Worm (Caenorhabditis elegans): ENCODE data around the gene F10E9.2.

Gene F10E9.2

DNA sequence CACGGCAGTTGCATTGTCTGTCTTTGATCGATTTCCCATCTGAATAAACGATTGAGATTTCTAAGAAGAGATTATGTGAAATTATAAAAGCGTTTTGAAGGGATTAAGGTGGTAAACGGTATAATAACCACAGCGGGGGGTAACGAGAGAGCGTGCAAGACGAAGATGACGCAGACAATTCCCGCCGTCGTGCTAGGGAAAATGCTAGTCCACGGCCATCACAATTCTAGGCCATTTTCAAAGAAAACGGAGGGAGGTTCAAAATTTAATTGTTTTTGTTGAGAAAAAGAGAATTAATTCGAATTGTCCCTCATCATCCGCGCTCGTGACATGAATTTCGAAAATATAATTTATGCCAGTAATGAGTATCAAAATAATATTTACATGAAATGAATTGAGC lies 6.6 kb downstream of the F10E9.2 start, which contains the start of gene F10E9.11 (continued):
- TF ChIP-seq fkh-10 (GFP tag; optimal IDR thresholded peaks at IDR 0.05) (no peak), nhr-28 (tag; optimal IDR thresholded peaks at IDR 0.05) (no peak), ZK546.5 (tag; optimal IDR thresholded peaks at IDR 0.05) (no peak), zag-1 (tag; optimal IDR thresholded peaks at IDR 0.05) (no peak), egl-5 (tag; optimal IDR thresholded peaks at IDR 0.05) (peak; percentile 64), pha-4 (tag; optimal IDR thresholded peaks at IDR 0.05) (peak; percentile 84), elt-3 (tag; optimal IDR thresholded peaks at IDR 0.05) (no peak), nfya-1 (tag; optimal IDR thresholded peaks at IDR 0.05; ENCODE audit: insufficient read depth) (peak; percentile 86), nhr-11 (tag; optimal IDR thresholded peaks at IDR 0.05) (no peak)

ce11 chrIII:8320183-8320582 lies 7.7 kb downstream of the F10E9.2 start, which contains the start of gene F10E9.10:
Gene F10E9.10 (minus strand): TSS chrIII:8320283.
- TF ChIP-seq elt-3 (tag; optimal IDR thresholded peaks at IDR 0.05) (no peak), ceh-82 (tag; optimal IDR thresholded peaks at IDR 0.05) (no peak), ztf-11 (tag; optimal IDR thresholded peaks at IDR 0.05) (no peak), jun-1 (tag; optimal IDR thresholded peaks at IDR 0.05) (no peak), ceh-16 (tag; optimal IDR thresholded peaks at IDR 0.05) (no peak), nhr-67 (tag; optimal IDR thresholded peaks at IDR 0.05) (no peak), egl-27 (tag; optimal IDR thresholded peaks at IDR 0.05) (no peak), nfya-1 (tag; optimal IDR thresholded peaks at IDR 0.05; ENCODE audit: insufficient read depth) (no peak), lin-39 (tag; optimal IDR thresholded peaks at IDR 0.05) (no peak), sea-2 (GFP tag; optimal IDR thresholded peaks at IDR 0.05) (no peak), pqm-1 (tag; optimal IDR thresholded peaks at IDR 0.05) (no peak), elt-1 (tag; optimal IDR thresholded peaks at IDR 0.05) (no peak), nhr-43 (tag; optimal IDR thresholded peaks at IDR 0.05; ENCODE audit: poor library complexity, severe bottlenecking) (no peak), ztf-4 (tag; optimal IDR thresholded peaks at IDR 0.05) (no peak), nhr-11 (tag; optimal IDR thresholded peaks at IDR 0.05) (no peak)

ce11 chrIII:8321225-8321624 lies 8.7 kb downstream of the F10E9.2 start:
- TF ChIP-seq mml-1 (tag; optimal IDR thresholded peaks at IDR 0.05) (no peak), nfya-1 (tag; optimal IDR thresholded peaks at IDR 0.05; ENCODE audit: insufficient read depth) (peak; percentile 3), nhr-12 (tag; optimal IDR thresholded peaks at IDR 0.05) (no peak), ceh-82 (tag; optimal IDR thresholded peaks at IDR 0.05) (no peak), eor-1 (tag; optimal IDR thresholded peaks at IDR 0.05) (no peak), elt-3 (tag; optimal IDR thresholded peaks at IDR 0.05) (no peak), nhr-237 (tag; optimal IDR thresholded peaks at IDR 0.05) (no peak), egl-27 (tag; optimal IDR thresholded peaks at IDR 0.05) (no peak)

- peak; percentile 62 for TF ChIP-seq nhr-11 (tag; optimal IDR thresholded peaks at IDR 0.05)
- no peak for TF ChIP-seq ceh-82 (tag; optimal IDR thresholded peaks at IDR 0.05)
- TF ChIP-seq snpc-4 (tag; optimal IDR thresholded peaks at IDR 0.05), result no peak
These were observed 10.2 kb downstream of the F10E9.2 start, which contains the start of gene F10E9.1 for ce11 chrIII:8322645-8323213. Gene F10E9.1 (plus strand): TSS chrIII:8323163.

- TF ChIP-seq R02D3.7 (tag; optimal IDR thresholded peaks at IDR 0.05) (no peak), pqm-1 (tag; optimal IDR thresholded peaks at IDR 0.05) (peak; percentile 43), pha-4 (tag; optimal IDR thresholded peaks at IDR 0.05) (peak; percentile 5), elt-2 (tag; optimal IDR thresholded peaks at IDR 0.05) (peak; percentile 74)
These were observed 11.9 kb downstream of the F10E9.2 start, which contains the start of gene F10E9.12 for ce11 chrIII:8324412-8324811. Gene F10E9.12 (plus strand): TSS chrIII:8324542.

ce11 chrIII:8325574-8326513 lies 13.4 kb downstream of the F10E9.2 start, which contains the start of gene ZC262.13:
Gene ZC262.13 (plus strand): TSS chrIII:8326214.
- TF ChIP-seq eor-1 (tag; optimal IDR thresholded peaks at IDR 0.05) (no peak), ZK546.5 (tag; optimal IDR thresholded peaks at IDR 0.05) (no peak), ceh-28 (tag; optimal IDR thresholded peaks at IDR 0.05) (peak; percentile 24), aly-2 (tag; optimal IDR thresholded peaks at IDR 0.05) (no peak), nhr-67 (tag; optimal IDR thresholded peaks at IDR 0.05) (no peak), pqm-1 (tag; optimal IDR thresholded peaks at IDR 0.05) (peak; percentile 70), elt-2 (tag; optimal IDR thresholded peaks at IDR 0.05) (peak; percentile 91), fkh-2 (tag; optimal IDR thresholded peaks at IDR 0.05) (no peak), ceh-9 (tag; optimal IDR thresholded peaks at IDR 0.05) (no peak), nfya-1 (tag; optimal IDR thresholded peaks at IDR 0.05; ENCODE audit: insufficient read depth) (no peak), ztf-11 (tag; optimal IDR thresholded peaks at IDR 0.05) (no peak), egl-5 (tag; optimal IDR thresholded peaks at IDR 0.05) (no peak), pha-4 (tag; optimal IDR thresholded peaks at IDR 0.05) (peak; percentile 49), jun-1 (tag; optimal IDR thresholded peaks at IDR 0.05) (peak; percentile 38), ama-1 (optimal IDR thresholded peaks at IDR 0.05) (no peak), nhr-11 (tag; optimal IDR thresholded peaks at IDR 0.05) (no peak)

Measured in whole organism, L3 larva.